Worm (Caenorhabditis elegans): Measurements from ENCODE around the gene C30B5.2.

Gene C30B5.2

ce11 chrII:6175027-6175426, 22.0 kb upstream of the C30B5.2 start:
- TF ChIP-seq cnd-1 (tag; optimal IDR thresholded peaks at IDR 0.05) = no peak
- no peak for TF ChIP-seq sptf-1 (tag; optimal IDR thresholded peaks at IDR 0.05)
- no peak for TF ChIP-seq ham-2 (GFP tag; optimal IDR thresholded peaks at IDR 0.05)
- no peak for TF ChIP-seq ceh-83 (GFP tag; optimal IDR thresholded peaks at IDR 0.05)
- TF ChIP-seq mls-2 (tag; optimal IDR thresholded peaks at IDR 0.05) = no peak
- TF ChIP-seq blmp-1 (tag; optimal IDR thresholded peaks at IDR 0.05) = no peak
- no peak for TF ChIP-seq nhr-12 (tag; optimal IDR thresholded peaks at IDR 0.05)
- TF ChIP-seq elt-3 (tag; optimal IDR thresholded peaks at IDR 0.05) = no peak
- TF ChIP-seq lin-32 (GFP tag; optimal IDR thresholded peaks at IDR 0.05) = no peak
- no peak for TF ChIP-seq lsy-2 (tag; optimal IDR thresholded peaks at IDR 0.05)
- no peak for TF ChIP-seq hlh-1 (tag; optimal IDR thresholded peaks at IDR 0.05)
- TF ChIP-seq unc-120 (tag; optimal IDR thresholded peaks at IDR 0.05; ENCODE audit: poor library complexity, severe bottlenecking) = no peak
- TF ChIP-seq nhr-2 (tag; optimal IDR thresholded peaks at IDR 0.05) = no peak
- TF ChIP-seq flh-1 (GFP tag; optimal IDR thresholded peaks at IDR 0.05) = no peak
- TF ChIP-seq ceh-43 (GFP tag; optimal IDR thresholded peaks at IDR 0.05) = no peak

- TF ChIP-seq lin-13 (tag; optimal IDR thresholded peaks at IDR 0.05) = no peak
- no peak for TF ChIP-seq ceh-83 (GFP tag; optimal IDR thresholded peaks at IDR 0.05)
- no peak for TF ChIP-seq nhr-12 (tag; optimal IDR thresholded peaks at IDR 0.05)
- TF ChIP-seq ztf-11 (tag; optimal IDR thresholded peaks at IDR 0.05) = no peak
- TF ChIP-seq unc-120 (tag; optimal IDR thresholded peaks at IDR 0.05; ENCODE audit: poor library complexity, severe bottlenecking) = no peak
- peak; percentile 59 for TF ChIP-seq elt-1 (tag; optimal IDR thresholded peaks at IDR 0.05; ENCODE audit: borderline replicate concordance, insufficient read depth)
- TF ChIP-seq M03D4.4 (tag; optimal IDR thresholded peaks at IDR 0.05) = no peak
- TF ChIP-seq ham-2 (GFP tag; optimal IDR thresholded peaks at IDR 0.05) = no peak
- no peak for TF ChIP-seq elt-3 (tag; optimal IDR thresholded peaks at IDR 0.05)
Observed at ce11 chrII:6176154-6176897, 20.7 kb upstream of the C30B5.2 start.

- TF ChIP-seq nhr-2 (tag; optimal IDR thresholded peaks at IDR 0.05) (no peak), unc-120 (tag; optimal IDR thresholded peaks at IDR 0.05; ENCODE audit: poor library complexity, severe bottlenecking) (no peak), pha-4 (tag; optimal IDR thresholded peaks at IDR 0.05) (no peak), lin-13 (tag; optimal IDR thresholded peaks at IDR 0.05) (no peak), sem-2 (GFP tag; optimal IDR thresholded peaks at IDR 0.05) (no peak), flh-1 (GFP tag; optimal IDR thresholded peaks at IDR 0.05) (no peak), unc-39 (tag; optimal IDR thresholded peaks at IDR 0.05) (no peak), cnd-1 (tag; optimal IDR thresholded peaks at IDR 0.05) (no peak), nhr-237 (tag; optimal IDR thresholded peaks at IDR 0.05) (no peak), elt-3 (tag; optimal IDR thresholded peaks at IDR 0.05) (no peak), bed-3 (GFP tag; optimal IDR thresholded peaks at IDR 0.05) (no peak)
Observed at ce11 chrII:6177975-6178742, 18.8 kb upstream of the C30B5.2 start.

ce11 chrII:6178743-6179129, 18.2 kb upstream of the C30B5.2 start:
- TF ChIP-seq flh-1 (GFP tag; optimal IDR thresholded peaks at IDR 0.05) = no peak
- TF ChIP-seq lsy-2 (tag; optimal IDR thresholded peaks at IDR 0.05) = no peak
- no peak for TF ChIP-seq unc-62 (GFP tag; optimal IDR thresholded peaks at IDR 0.05)
- no peak for TF ChIP-seq mep-1 (tag; optimal IDR thresholded peaks at IDR 0.05)
- TF ChIP-seq ceh-83 (GFP tag; optimal IDR thresholded peaks at IDR 0.05) = no peak
- TF ChIP-seq mab-5 (tag; optimal IDR thresholded peaks at IDR 0.05) = no peak
- no peak for TF ChIP-seq sem-2 (GFP tag; optimal IDR thresholded peaks at IDR 0.05)
- TF ChIP-seq pha-4 (tag; optimal IDR thresholded peaks at IDR 0.05) = no peak
- TF ChIP-seq tbx-8 (GFP tag; optimal IDR thresholded peaks at IDR 0.05) = no peak
- TF ChIP-seq bed-3 (GFP tag; optimal IDR thresholded peaks at IDR 0.05) = no peak
- no peak for TF ChIP-seq elt-3 (tag; optimal IDR thresholded peaks at IDR 0.05)
- no peak for TF ChIP-seq cnd-1 (tag; optimal IDR thresholded peaks at IDR 0.05)
- TF ChIP-seq lin-32 (GFP tag; optimal IDR thresholded peaks at IDR 0.05) = no peak
- TF ChIP-seq M03D4.4 (tag; optimal IDR thresholded peaks at IDR 0.05) = no peak
- TF ChIP-seq nhr-2 (tag; optimal IDR thresholded peaks at IDR 0.05) = no peak
- no peak for TF ChIP-seq ces-1 (GFP tag; optimal IDR thresholded peaks at IDR 0.05)
- TF ChIP-seq elt-1 (tag; optimal IDR thresholded peaks at IDR 0.05; ENCODE audit: borderline replicate concordance, insufficient read depth) = no peak
- TF ChIP-seq nhr-28 (tag; optimal IDR thresholded peaks at IDR 0.05) = no peak

All from whole organism, mixed stage, embryonic.